Fruit fly (Drosophila melanogaster) whole organism, embryonic: ENCODE data around the gene Vps26.
A peak's percentile ranks its signal among the peaks of the same experiment; 100 is the strongest.

Source experiments
- Aef1 ChIP-seq: fragments of 200-800 bp; sonication (Bioruptor generic); IDR thresholded peaks from 3 replicates; pipeline ENCODE4 v1.3.6; 2022; ENCODE audit warnings: missing biosample characterization, missing genetic modification characterization
- Bgb ChIP-seq: fragments of 200-800 bp; sonication (Bioruptor generic); IDR thresholded peaks from 2 replicates; pipeline ENCODE4 v1.3.6; 2022; ENCODE audit warnings: missing biosample characterization, missing genetic modification characterization; ENCODE audit not compliant: partially characterized antibody
- Blimp-1 ChIP-seq: fragments of 200-800 bp; sonication (Bioruptor generic); optimal IDR thresholded peaks from 3 replicates; lab custom pipeline; 2018; ENCODE audit warnings: missing biosample characterization, missing genetic modification characterization, mild to moderate bottlenecking, moderate library complexity, missing genetic modification reagents
- CG10321 ChIP-seq: fragments of 200-800 bp; sonication (Bioruptor generic); IDR thresholded peaks from 2 replicates; pipeline ENCODE4 v1.3.6; 2022; ENCODE audit warnings: missing biosample characterization, missing genetic modification characterization
- CG10366 ChIP-seq: fragments of 200-800 bp; sonication (Bioruptor generic); IDR thresholded peaks from 2 replicates; pipeline ENCODE4 v1.3.6; 2022; ENCODE audit warnings: missing biosample characterization, missing genetic modification characterization
- CG11504 ChIP-seq: fragments of 200-800 bp; sonication (Bioruptor generic); optimal IDR thresholded peaks from 3 replicates; lab custom pipeline; 2019; ENCODE audit warnings: missing biosample characterization, mild to moderate bottlenecking, missing genetic modification characterization, moderate library complexity
- CG12299 ChIP-seq: fragments of 200-800 bp; sonication (Bioruptor generic); optimal IDR thresholded peaks from 2 replicates; lab custom pipeline; 2018; ENCODE audit warnings: missing biosample characterization, mild to moderate bottlenecking, missing genetic modification characterization
- CG14441 ChIP-seq: fragments of 200-800 bp; sonication (Bioruptor generic); IDR thresholded peaks from 2 replicates; pipeline ENCODE4 v1.3.6; 2022; ENCODE audit warnings: missing biosample characterization, missing genetic modification characterization
- CG1603 ChIP-seq: fragments of 200-800 bp; sonication (Bioruptor generic); optimal IDR thresholded peaks from 2 replicates; lab custom pipeline; 2019; ENCODE audit warnings: missing biosample characterization, mild to moderate bottlenecking, missing genetic modification characterization, moderate library complexity
- CG1647 ChIP-seq: fragments of 200-800 bp; sonication (Bioruptor generic); optimal IDR thresholded peaks from 3 replicates; lab custom pipeline; 2016; ENCODE audit warnings: missing biosample characterization, missing genetic modification characterization
- CG17385 ChIP-seq: fragments of 200-800 bp; sonication (Bioruptor generic); optimal IDR thresholded peaks from 3 replicates; lab custom pipeline; 2018; ENCODE audit warnings: missing biosample characterization, mild to moderate bottlenecking, missing genetic modification characterization
- CG18262 ChIP-seq: fragments of 200-800 bp; optimal IDR thresholded peaks from 3 replicates; lab custom pipeline; 2019; ENCODE audit warnings: missing biosample characterization, mild to moderate bottlenecking, missing genetic modification characterization, moderate library complexity
- CG1832 ChIP-seq: fragments of 200-800 bp; sonication (Bioruptor generic); optimal IDR thresholded peaks from 2 replicates; lab custom pipeline; 2017; ENCODE audit warnings: missing biosample characterization, mild to moderate bottlenecking, missing genetic modification characterization, inconsistent platforms
- CG30020 ChIP-seq: fragments of 200-800 bp; optimal IDR thresholded peaks from 2 replicates; lab custom pipeline; 2019; ENCODE audit warnings: missing biosample characterization, mild to moderate bottlenecking, missing genetic modification characterization, moderate library complexity
- CG3407 ChIP-seq: fragments of 200-800 bp; sonication (Bioruptor generic); optimal IDR thresholded peaks from 2 replicates; lab custom pipeline; 2018; ENCODE audit warnings: missing biosample characterization, mild to moderate bottlenecking, missing genetic modification characterization
- CG3726 ChIP-seq: fragments of 200-800 bp; sonication (Bioruptor generic); IDR thresholded peaks from 3 replicates; pipeline ENCODE4, ENCODE4 v1.3.6; 2022; ENCODE audit warnings: missing biosample characterization, missing genetic modification characterization
- CG4360 ChIP-seq: fragments of 200-800 bp; sonication (Bioruptor generic); IDR thresholded peaks from 2 replicates; pipeline ENCODE4 v1.3.6; 2022; ENCODE audit warnings: missing biosample characterization, missing genetic modification characterization
- CG4617 ChIP-seq: fragments of 200-800 bp; sonication (Bioruptor generic); optimal IDR thresholded peaks from 3 replicates; lab custom pipeline; 2016; ENCODE audit warnings: missing biosample characterization, missing genetic modification characterization, borderline replicate concordance
- CG4707 ChIP-seq: fragments of 200-800 bp; sonication (Bioruptor generic); optimal IDR thresholded peaks from 2 replicates; lab custom pipeline; 2018; ENCODE audit warnings: missing biosample characterization, mild to moderate bottlenecking, missing genetic modification characterization, moderate library complexity
- CG8359 ChIP-seq: fragments of 200-800 bp; sonication (Bioruptor generic); optimal IDR thresholded peaks from 2 replicates; lab custom pipeline; 2017; ENCODE audit warnings: missing biosample characterization, mild to moderate bottlenecking, missing genetic modification characterization, borderline replicate concordance
- Drgx ChIP-seq: fragments of 200-800 bp; sonication (Bioruptor generic); IDR thresholded peaks from 2 replicates; pipeline ENCODE4 v1.3.6; 2022; ENCODE audit warnings: missing biosample characterization, missing genetic modification characterization
- Elba2 ChIP-seq: fragments of 200-800 bp; sonication (Bioruptor generic); optimal IDR thresholded peaks from 3 replicates; lab custom pipeline; 2016; ENCODE audit warnings: missing biosample characterization, missing genetic modification characterization
- GATAe ChIP-seq: fragments of 200-800 bp; sonication (Bioruptor generic); conservative IDR thresholded peaks from 2 replicates; pipeline ENCODE4 v1.3.6; 2022; ENCODE audit warnings: missing biosample characterization, missing genetic modification characterization
- HLH3B ChIP-seq: fragments of 200-800 bp; sonication (Bioruptor generic); IDR thresholded peaks from 2 replicates; pipeline ENCODE4 v1.3.6; 2022; ENCODE audit warnings: missing biosample characterization, missing genetic modification characterization
- HLH54F ChIP-seq: fragments of 200-800 bp; sonication (Bioruptor generic); optimal IDR thresholded peaks from 3 replicates; lab custom pipeline; 2016; ENCODE audit warnings: missing biosample characterization, missing genetic modification characterization
- MBD-R2 ChIP-seq: fragments of 200-800 bp; sonication (Bioruptor generic); IDR thresholded peaks from 2 replicates; pipeline ENCODE4 v1.3.6; 2022; ENCODE audit warnings: missing biosample characterization, missing genetic modification characterization
- Med ChIP-seq: fragments of 200-800 bp; sonication (Bioruptor generic); peaks from one replicate; lab custom pipeline; 2016; ENCODE audit warnings: missing biosample characterization, missing genetic modification characterization, mild to moderate bottlenecking, inconsistent platforms, moderate library complexity
- Mrtf ChIP-seq: fragments of 200-800 bp; sonication (Bioruptor generic); IDR thresholded peaks from 3 replicates; pipeline ENCODE4 v1.3.6; 2022; ENCODE audit warnings: missing biosample characterization, missing genetic modification characterization
- Oaz ChIP-seq: fragments of 200-800 bp; sonication (Bioruptor generic); IDR thresholded peaks from 2 replicates; pipeline ENCODE4 v1.3.6; 2022; ENCODE audit warnings: missing biosample characterization, missing genetic modification characterization
- Opbp ChIP-seq: fragments of 200-800 bp; sonication (Bioruptor generic); IDR thresholded peaks from 3 replicates; pipeline ENCODE4 v1.3.6; 2022; ENCODE audit warnings: missing biosample characterization, missing genetic modification characterization; ENCODE audit not compliant: partially characterized antibody
- Scr ChIP-seq: fragments of 200-800 bp; sonication (Bioruptor generic); IDR thresholded peaks from 2 replicates; pipeline ENCODE4 v1.3.6; 2022; ENCODE audit warnings: missing biosample characterization, missing genetic modification characterization; ENCODE audit not compliant: partially characterized antibody
- Sox100B ChIP-seq: fragments of 200-800 bp; sonication (Bioruptor generic); optimal IDR thresholded peaks from 3 replicates; lab custom pipeline; 2018; ENCODE audit warnings: missing biosample characterization, mild to moderate bottlenecking, missing genetic modification characterization
- Usf ChIP-seq: fragments of 200-800 bp; sonication (Bioruptor generic); optimal IDR thresholded peaks from 2 replicates; lab custom pipeline; 2017; ENCODE audit warnings: missing genotype, missing biosample characterization, missing genetic modification characterization
- Vsx1 ChIP-seq: fragments of 200-800 bp; sonication (Bioruptor generic); optimal IDR thresholded peaks from 2 replicates; lab custom pipeline; 2017; ENCODE audit warnings: missing biosample characterization, mild to moderate bottlenecking, missing genetic modification characterization, missing genetic modification reagents
- Xbp1 ChIP-seq: fragments of 200-800 bp; sonication (Bioruptor generic); optimal IDR thresholded peaks from 3 replicates; lab custom pipeline; 2016; ENCODE audit warnings: missing biosample characterization, mild to moderate bottlenecking, missing genetic modification characterization
- YL-1 ChIP-seq: fragments of 200-800 bp; sonication (Bioruptor generic); optimal IDR thresholded peaks from 3 replicates; lab custom pipeline; 2017; ENCODE audit warnings: missing biosample characterization, mild to moderate bottlenecking, missing genetic modification characterization
- cas ChIP-seq: fragments of 200-800 bp; sonication (Bioruptor generic); IDR thresholded peaks from 2 replicates; pipeline ENCODE4 v1.3.6; 2022; ENCODE audit warnings: missing biosample characterization, missing genetic modification characterization
- chinmo ChIP-seq: fragments of 200-800 bp; sonication (Bioruptor generic); IDR thresholded peaks from 4 replicates; pipeline ENCODE4 v1.3.6; 2022; ENCODE audit warnings: missing biosample characterization, missing genetic modification characterization; ENCODE audit not compliant: partially characterized antibody
- chm ChIP-seq: fragments of 200-800 bp; sonication (Bioruptor generic); IDR thresholded peaks from 2 replicates; pipeline ENCODE4 v1.3.6; 2022; ENCODE audit warnings: missing biosample characterization, missing genetic modification characterization
- grau ChIP-seq: fragments of 200-800 bp; optimal IDR thresholded peaks from 3 replicates; lab custom pipeline; 2019; ENCODE audit warnings: missing biosample characterization, mild to moderate bottlenecking, missing genetic modification characterization, moderate library complexity
- her ChIP-seq: fragments of 200-800 bp; sonication (Bioruptor generic); optimal IDR thresholded peaks from 2 replicates; lab custom pipeline; 2016; ENCODE audit warnings: missing biosample characterization, missing genetic modification characterization
- lilli ChIP-seq: fragments of 200-800 bp; sonication (Bioruptor generic); optimal IDR thresholded peaks from 3 replicates; lab custom pipeline; 2016; ENCODE audit warnings: missing biosample characterization, missing genetic modification characterization
- oc ChIP-seq: fragments of 200-800 bp; sonication (Bioruptor generic); optimal IDR thresholded peaks from 2 replicates; lab custom pipeline; 2018; ENCODE audit warnings: missing biosample characterization, mild to moderate bottlenecking, missing genetic modification characterization, moderate library complexity
- pita ChIP-seq: fragments of 200-800 bp; sonication (Bioruptor generic); optimal IDR thresholded peaks from 2 replicates; lab custom pipeline; 2017; ENCODE audit warnings: missing biosample characterization, mild to moderate bottlenecking, missing genetic modification characterization
- prd ChIP-seq, 3 experiments: fragments of >200 bp in 2 of 3; fragments of 200-800 bp in 1 of 3; sonication (Bioruptor generic) in 1 of 3; optimal IDR thresholded peaks in 2 of 3; IDR thresholded peaks in 1 of 3; 2 replicates in 2 of 3; 3 replicates in 1 of 3; pipeline versions ENCODE4 v1.3.6 to Lab custom; 2017 to 2022; ENCODE audit warnings: missing biosample characterization in 1 of 3, missing genetic modification characterization in 1 of 3
- row ChIP-seq: fragments of 200-800 bp; sonication (Bioruptor generic); IDR thresholded peaks from 3 replicates; pipeline ENCODE4 v1.3.6; 2022; ENCODE audit warnings: missing biosample characterization, missing genetic modification characterization
- sens ChIP-seq: fragments of 200-800 bp; sonication (Bioruptor generic); peaks from one replicate; lab custom pipeline; 2016; ENCODE audit warnings: missing biosample characterization, missing genetic modification characterization

Gene Vps26

dm6 chrX:1893532-1893931 lies 19.9 kb downstream of the Vps26 start:
- no peak for TF ChIP-seq Oaz (GFP tag; lab: Robert Waterston, UW)
- no peak for TF ChIP-seq pita (GFP tag; lab: Kevin White, UChicago)
- TF ChIP-seq CG10321 (GFP tag; lab: Robert Waterston, UW), result peak; percentile 38; the same call in 1 of the 2 replicates
- TF ChIP-seq CG30020 (tag; lab: Kevin White, UChicago), result no peak
- no peak for TF ChIP-seq Sox100B (GFP tag; lab: Kevin White, UChicago)
- TF ChIP-seq Bgb, result no peak
- TF ChIP-seq CG4617 (GFP tag; lab: Kevin White, UChicago), result no peak
- TF ChIP-seq CG1832 (GFP tag; lab: Kevin White, UChicago), result peak; percentile 64
- peak; percentile 87 for TF ChIP-seq CG4360
- no peak for TF ChIP-seq CG14441 (GFP tag; lab: Robert Waterston, UW)
- TF ChIP-seq Mrtf (GFP tag; lab: Robert Waterston, UW), result no peak
- no peak for TF ChIP-seq CG12299
- no peak for TF ChIP-seq HLH3B (GFP tag; lab: Robert Waterston, UW)
- TF ChIP-seq YL-1, result peak; percentile 11
- no peak for TF ChIP-seq CG8359
- peak; percentile 72 for TF ChIP-seq CG17385 (GFP tag; lab: Kevin White, UChicago)
- no peak for TF ChIP-seq CG3407
- no peak for TF ChIP-seq Vsx1 (GFP tag; lab: Kevin White, UChicago)
- peak; percentile 47 for TF ChIP-seq sens
- no peak for TF ChIP-seq chm (GFP tag; lab: Robert Waterston, UW)
- TF ChIP-seq Opbp (GFP tag; lab: Robert Waterston, UW), result no peak
- TF ChIP-seq Blimp-1 (GFP tag; lab: Kevin White, UChicago), result peak; percentile 13
- 0 out of 4 replicates have a peak, but pooled peaks have one; percentile 18 for TF ChIP-seq chinmo (GFP tag; lab: Robert Waterston, UW)
- no peak for TF ChIP-seq CG3726 (GFP tag; lab: Robert Waterston, UW)
- no peak for TF ChIP-seq CG4707
- TF ChIP-seq her (GFP tag; lab: Kevin White, UChicago), result no peak
- TF ChIP-seq oc, result no peak
- TF ChIP-seq Xbp1 (GFP tag; lab: Kevin White, UChicago), result no peak
- TF ChIP-seq Aef1, result peak; percentile 18; the same call in 1 of the 3 replicates

DNA sequence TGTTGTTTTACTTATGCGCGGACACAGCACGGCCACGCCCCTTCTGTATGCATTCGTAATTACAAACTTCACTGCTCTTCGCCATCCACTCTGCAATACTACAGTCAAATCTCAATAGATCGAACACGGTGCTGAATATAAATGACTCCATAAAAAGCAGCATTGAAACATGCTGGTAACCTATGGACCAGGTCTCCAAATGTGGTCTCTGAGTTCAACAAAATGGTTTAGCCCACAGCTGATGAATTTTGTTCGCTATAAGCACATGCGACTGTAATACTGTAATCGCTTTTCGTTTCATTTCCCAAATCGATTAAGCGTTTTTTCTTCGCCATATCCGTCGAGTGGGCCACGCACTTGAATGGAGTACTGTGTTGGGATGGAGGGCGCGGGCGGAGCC lies 23.7 kb downstream of the Vps26 start:
- peak; percentile 8 for TF ChIP-seq lilli (GFP tag; lab: Kevin White, UChicago)
- no peak for TF ChIP-seq CG4707
- no peak for TF ChIP-seq cas (GFP tag; lab: Robert Waterston, UW)
- TF ChIP-seq row (GFP tag; lab: Robert Waterston, UW), result peak; percentile 24; the same call in 1 of the 3 replicates
- TF ChIP-seq CG18262 (tag; lab: Kevin White, UChicago), result no peak
- peak; percentile 4 for TF ChIP-seq CG11504
- no peak for TF ChIP-seq CG1647 (GFP tag; lab: Kevin White, UChicago)
- TF ChIP-seq GATAe (GFP tag; lab: Robert Waterston, UW), result no peak
- no peak for TF ChIP-seq prd (optimal IDR thresholded peaks at IDR 0.05; lab: Kevin White, UChicago)
- peak; percentile 37; the same call in 1 of the 3 replicates for TF ChIP-seq prd (GFP tag; IDR thresholded peaks at IDR 0.05; lab: Robert Waterston, UW)
- TF ChIP-seq Drgx (GFP tag; lab: Robert Waterston, UW), result peak; percentile 27; the same call in 1 of the 2 replicates
- no peak for TF ChIP-seq Scr (GFP tag; lab: Robert Waterston, UW)
- TF ChIP-seq Med (GFP tag; lab: Kevin White, UChicago), result peak; percentile 40
- TF ChIP-seq CG10366 (GFP tag; lab: Robert Waterston, UW), result peak; percentile 20; the same call in 1 of the 2 replicates
- TF ChIP-seq HLH54F (GFP tag; lab: Kevin White, UChicago), result no peak
- no peak for TF ChIP-seq Usf (GFP tag; lab: Kevin White, UChicago)
- no peak for TF ChIP-seq MBD-R2 (GFP tag; lab: Robert Waterston, UW)
- TF ChIP-seq sens, result peak; percentile 6
- peak; percentile 67 for TF ChIP-seq grau (tag; lab: Kevin White, UChicago)
- TF ChIP-seq CG1603 (tag; lab: Kevin White, UChicago), result peak; percentile 24
- no peak for TF ChIP-seq Elba2 (GFP tag; lab: Kevin White, UChicago)
- TF ChIP-seq, all 482 proteins: peak for 10
